Worm (Caenorhabditis elegans) whole organism, early embryonic: ENCODE results near the gene Y54G2A.72.

ENCODE experiments used
- B0310.2 ChIP-seq: sonication (generic microtip); optimal IDR thresholded peaks from 2 replicates; lab custom pipeline; 2016; ENCODE audit warnings: mild to moderate bottlenecking, missing genetic modification characterization, missing compliant biosample characterization
- F13C5.2 ChIP-seq: sonication (generic microtip); optimal IDR thresholded peaks from 2 replicates; lab custom pipeline; 2017; ENCODE audit warnings: mild to moderate bottlenecking, missing genetic modification characterization, inconsistent platforms, missing compliant biosample characterization
- aly-1 ChIP-seq: sonication (generic microtip); optimal IDR thresholded peaks from 2 replicates; lab custom pipeline; 2016; ENCODE audit warnings: missing genetic modification characterization, missing compliant biosample characterization
- ama-1 ChIP-seq: fragments of 150-350 bp; optimal IDR thresholded peaks from 2 replicates; lab custom pipeline; 2014
- ceh-13 ChIP-seq: fragments of 200-800 bp; sonication (Bioruptor generic); optimal IDR thresholded peaks from 2 replicates; lab custom pipeline; 2018; ENCODE audit warnings: mild to moderate bottlenecking, missing genetic modification characterization, missing compliant biosample characterization
- ceh-36 ChIP-seq: sonication (generic microtip); optimal IDR thresholded peaks from 2 replicates; lab custom pipeline; 2016; ENCODE audit warnings: missing genetic modification characterization, inconsistent platforms, missing compliant biosample characterization
- ets-7 ChIP-seq: sonication (generic microtip); optimal IDR thresholded peaks from 2 replicates; lab custom pipeline; 2016; ENCODE audit warnings: missing genotype, missing genetic modification characterization, missing compliant biosample characterization
- flt-1 ChIP-seq: fragments of 200-800 bp; sonication (Bioruptor generic); IDR thresholded peaks from 2 replicates; pipeline ENCODE4 v1.3.6; 2022; ENCODE audit warnings: missing genetic modification characterization, missing compliant biosample characterization
- hmbx-1 ChIP-seq: sonication (generic microtip); optimal IDR thresholded peaks from 2 replicates; lab custom pipeline; 2016; ENCODE audit warnings: mild to moderate bottlenecking, missing genetic modification characterization, missing compliant biosample characterization
- hmg-4 ChIP-seq: fragments of 200-800 bp; sonication (Bioruptor generic); optimal IDR thresholded peaks from 2 replicates; lab custom pipeline; 2018; ENCODE audit warnings: mild to moderate bottlenecking, missing genetic modification characterization, missing compliant biosample characterization
- hnd-1 ChIP-seq: sonication (generic microtip); optimal IDR thresholded peaks from 2 replicates; lab custom pipeline; 2016; ENCODE audit warnings: missing genetic modification characterization, missing compliant biosample characterization
- pes-1 ChIP-seq: fragments of 200-800 bp; sonication (Bioruptor generic); IDR thresholded peaks from 2 replicates; pipeline ENCODE4 v1.3.6; 2022; ENCODE audit warnings: missing genetic modification reagents, missing genetic modification characterization, missing compliant biosample characterization
- scrt-1 ChIP-seq: fragments of 200-800 bp; sonication (Bioruptor generic); IDR thresholded peaks from 2 replicates; pipeline ENCODE4 v1.3.6; 2022; ENCODE audit warnings: missing genetic modification characterization, missing compliant biosample characterization
- sea-1 ChIP-seq: fragments of 200-800 bp; sonication (Bioruptor generic); conservative IDR thresholded peaks from 2 replicates; pipeline ENCODE4 v1.3.6; 2022; ENCODE audit warnings: missing genetic modification characterization, missing compliant biosample characterization
- tbx-11 ChIP-seq: fragments of 200-800 bp; sonication (Bioruptor generic); IDR thresholded peaks from 2 replicates; pipeline ENCODE4 v1.3.6; 2022; ENCODE audit warnings: missing genetic modification characterization, missing compliant biosample characterization
- tbx-37 ChIP-seq: fragments of 200-800 bp; sonication (Bioruptor generic); conservative IDR thresholded peaks from 2 replicates; pipeline ENCODE4 v1.3.6; 2022; ENCODE audit warnings: missing genetic modification reagents, missing genetic modification characterization, missing compliant biosample characterization
- tra-4 ChIP-seq: sonication (generic microtip); optimal IDR thresholded peaks from 2 replicates; lab custom pipeline; 2017; ENCODE audit warnings: missing genetic modification characterization, missing compliant biosample characterization

Y54G2A.72 gene

DNA sequence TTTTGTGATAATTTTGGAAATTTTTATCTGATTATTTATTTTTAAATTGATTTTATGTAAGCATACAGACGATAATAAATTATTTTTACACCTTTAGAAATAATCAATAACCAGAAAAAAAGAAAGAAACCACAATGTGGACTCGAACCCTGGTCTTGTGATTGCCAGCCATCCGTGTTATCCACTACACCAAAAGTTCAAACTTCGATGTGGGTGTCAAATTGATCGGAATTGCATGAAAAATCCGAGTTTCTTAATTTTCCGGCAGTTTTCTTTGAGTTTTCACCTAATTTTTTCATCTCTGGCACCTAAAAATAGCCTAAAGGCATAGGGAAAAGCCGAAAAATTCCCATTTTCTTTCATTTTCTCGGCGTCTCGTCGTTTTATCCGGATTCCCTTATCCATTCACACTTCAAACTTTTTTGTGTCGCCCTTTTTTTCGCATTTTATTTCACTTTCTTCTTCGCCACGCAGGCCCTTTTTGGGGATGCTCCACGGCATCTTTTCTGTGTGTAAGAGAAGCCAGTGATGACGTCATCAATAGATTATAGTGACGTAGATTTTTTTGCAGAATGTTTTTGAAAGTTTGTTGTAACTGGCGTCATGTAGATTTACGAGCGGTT, 30.4 kb upstream of the Y54G2A.72 start:
- TF ChIP-seq B0310.2 (tag; lab: Kevin White, UChicago) (no peak), pes-1 (GFP tag; lab: Robert Waterston, UW) (no peak), hnd-1 (no peak), scrt-1 (no peak), ama-1 (lab: Kevin White, UChicago) (no peak), F13C5.2 (tag; lab: Kevin White, UChicago) (no peak), tbx-11 (GFP tag; lab: Robert Waterston, UW) (no peak), ceh-36 (tag; lab: Kevin White, UChicago) (no peak), tbx-37 (GFP tag; lab: Robert Waterston, UW) (no peak), sea-1 (GFP tag; lab: Robert Waterston, UW) (no peak), ets-7 (tag; lab: Kevin White, UChicago) (no peak), hmg-4 (GFP tag; lab: Kevin White, UChicago) (no peak), tra-4 (tag; lab: Kevin White, UChicago) (no peak), aly-1 (tag; lab: Kevin White, UChicago) (no peak), ceh-13 (no peak), hmbx-1 (tag; lab: Kevin White, UChicago) (no peak), flt-1 (GFP tag; lab: Robert Waterston, UW) (no peak)

DNA sequence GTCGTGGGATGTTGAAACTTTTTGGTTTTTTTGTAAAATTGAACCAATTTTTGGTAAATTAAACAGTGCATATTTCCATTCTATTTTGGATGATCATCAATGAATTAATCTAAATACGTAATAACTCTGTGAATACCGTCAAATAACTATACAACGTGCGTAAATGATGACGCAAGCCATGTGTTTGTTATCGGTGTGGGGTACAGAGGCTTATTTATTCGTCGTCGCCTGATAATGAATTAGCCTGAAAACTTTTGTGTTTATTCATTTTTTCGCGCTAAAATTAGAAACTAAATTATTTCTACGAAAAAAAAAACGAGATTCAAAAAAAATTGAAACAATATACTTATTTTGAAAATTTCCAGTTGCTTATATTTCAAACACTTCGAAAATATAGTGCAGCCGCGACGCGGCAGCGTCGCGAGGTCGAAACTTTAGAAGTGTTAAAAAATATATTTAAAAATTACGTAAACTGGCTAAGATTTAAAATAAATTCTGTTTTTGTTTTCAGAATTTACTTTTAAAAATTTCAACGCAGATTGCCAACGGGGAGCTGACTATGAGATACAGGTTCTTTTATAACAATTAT, 29.0 kb upstream of the Y54G2A.72 start:
- TF ChIP-seq hmg-4 (GFP tag; lab: Kevin White, UChicago) = no peak
- TF ChIP-seq B0310.2 (tag; lab: Kevin White, UChicago) = no peak
- TF ChIP-seq ama-1 (lab: Kevin White, UChicago) = no peak
- no peak for TF ChIP-seq hmbx-1 (tag; lab: Kevin White, UChicago)
- TF ChIP-seq hnd-1 = no peak
- no peak for TF ChIP-seq scrt-1
- no peak for TF ChIP-seq tra-4 (tag; lab: Kevin White, UChicago)
- no peak for TF ChIP-seq tbx-37 (GFP tag; lab: Robert Waterston, UW)
- TF ChIP-seq sea-1 (GFP tag; lab: Robert Waterston, UW) = no peak
- no peak for TF ChIP-seq F13C5.2 (tag; lab: Kevin White, UChicago)
- no peak for TF ChIP-seq ceh-36 (tag; lab: Kevin White, UChicago)
- TF ChIP-seq ceh-13 = no peak

DNA sequence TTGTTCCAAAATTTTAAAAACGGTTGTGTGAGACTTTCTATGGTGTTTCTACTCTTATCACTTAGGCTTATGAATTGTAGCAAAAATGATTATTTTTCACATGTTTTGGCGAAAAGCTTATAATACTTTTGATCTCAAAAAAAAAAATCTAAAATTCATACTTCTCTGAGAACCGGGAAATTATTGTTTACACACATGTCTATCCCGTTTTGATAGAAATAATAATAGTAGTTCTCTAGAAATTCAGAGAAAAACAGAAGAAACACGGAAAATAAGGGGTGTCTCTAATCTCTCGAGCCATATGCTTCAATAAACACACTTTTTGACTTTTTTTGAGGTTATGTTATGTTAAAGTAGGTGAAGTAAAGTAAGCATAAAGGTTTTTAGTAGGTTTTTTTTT, 27.3 kb upstream of the Y54G2A.72 start:
- TF ChIP-seq hmg-4 (GFP tag; lab: Kevin White, UChicago) (no peak), F13C5.2 (tag; lab: Kevin White, UChicago) (no peak), hnd-1 (no peak), ets-7 (tag; lab: Kevin White, UChicago) (no peak), hmbx-1 (tag; lab: Kevin White, UChicago) (no peak), tbx-37 (GFP tag; lab: Robert Waterston, UW) (no peak), sea-1 (GFP tag; lab: Robert Waterston, UW) (no peak), aly-1 (tag; lab: Kevin White, UChicago) (no peak), ceh-13 (no peak), ama-1 (lab: Kevin White, UChicago) (no peak), tra-4 (tag; lab: Kevin White, UChicago) (no peak), scrt-1 (no peak), tbx-11 (GFP tag; lab: Robert Waterston, UW) (no peak), ceh-36 (tag; lab: Kevin White, UChicago) (no peak), B0310.2 (tag; lab: Kevin White, UChicago) (no peak), pes-1 (GFP tag; lab: Robert Waterston, UW) (no peak)

DNA sequence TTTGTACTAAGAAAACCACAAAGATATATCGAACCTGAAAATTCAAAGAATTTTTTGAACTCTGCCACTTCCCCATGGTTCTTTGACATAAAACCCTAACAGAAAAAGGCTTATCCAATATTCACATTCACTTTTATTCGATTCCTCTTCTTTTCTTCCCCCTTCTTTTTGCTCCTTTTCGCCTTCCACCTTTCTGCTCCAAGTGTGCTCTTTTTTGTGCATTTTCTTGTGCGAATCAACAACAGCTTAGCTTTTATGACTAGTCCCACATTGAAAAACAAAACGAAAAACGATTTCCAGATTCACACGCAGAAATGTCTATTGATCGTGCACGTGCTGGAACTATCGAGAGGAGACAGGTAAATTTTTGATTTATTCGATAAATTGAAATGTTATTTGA, 26.4 kb upstream of the Y54G2A.72 start, which contains the start of gene Y54G2A.41:
TSS of gene Y54G2A.41 (plus strand) at position 301 of the 400 bp plus-strand sequence.
- no peak for TF ChIP-seq F13C5.2 (tag; lab: Kevin White, UChicago)
- no peak for TF ChIP-seq aly-1 (tag; lab: Kevin White, UChicago)
- no peak for TF ChIP-seq hmbx-1 (tag; lab: Kevin White, UChicago)
- no peak for TF ChIP-seq B0310.2 (tag; lab: Kevin White, UChicago)
- no peak for TF ChIP-seq scrt-1

DNA sequence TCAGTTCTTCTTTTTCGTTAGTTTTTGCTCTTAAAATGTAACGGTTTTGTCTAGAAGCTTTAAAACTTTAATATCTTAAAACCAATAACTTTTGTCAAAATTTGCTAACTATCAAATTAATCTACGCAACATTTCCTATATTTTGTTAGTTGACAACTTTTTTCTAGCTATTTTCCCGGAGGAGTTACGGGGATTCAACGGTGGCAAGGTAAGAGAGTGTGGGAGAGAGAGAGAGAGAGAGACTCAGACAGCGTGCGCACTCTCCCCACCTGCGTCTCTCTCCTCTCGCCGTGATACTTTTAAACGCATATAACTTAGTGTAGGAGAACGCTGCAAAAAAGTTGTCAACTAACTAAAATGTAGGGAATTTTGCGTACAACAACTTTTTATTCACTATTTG, 24.4 kb upstream of the Y54G2A.72 start:
- TF ChIP-seq tra-4 (tag; lab: Kevin White, UChicago) (no peak), aly-1 (tag; lab: Kevin White, UChicago) (no peak), ceh-36 (tag; lab: Kevin White, UChicago) (no peak), hmbx-1 (tag; lab: Kevin White, UChicago) (no peak), hmg-4 (GFP tag; lab: Kevin White, UChicago) (no peak), pes-1 (GFP tag; lab: Robert Waterston, UW) (no peak), F13C5.2 (tag; lab: Kevin White, UChicago) (no peak), hnd-1 (no peak), sea-1 (GFP tag; lab: Robert Waterston, UW) (no peak), B0310.2 (tag; lab: Kevin White, UChicago) (no peak), ceh-13 (no peak), flt-1 (GFP tag; lab: Robert Waterston, UW) (no peak), tbx-37 (GFP tag; lab: Robert Waterston, UW) (no peak)

DNA sequence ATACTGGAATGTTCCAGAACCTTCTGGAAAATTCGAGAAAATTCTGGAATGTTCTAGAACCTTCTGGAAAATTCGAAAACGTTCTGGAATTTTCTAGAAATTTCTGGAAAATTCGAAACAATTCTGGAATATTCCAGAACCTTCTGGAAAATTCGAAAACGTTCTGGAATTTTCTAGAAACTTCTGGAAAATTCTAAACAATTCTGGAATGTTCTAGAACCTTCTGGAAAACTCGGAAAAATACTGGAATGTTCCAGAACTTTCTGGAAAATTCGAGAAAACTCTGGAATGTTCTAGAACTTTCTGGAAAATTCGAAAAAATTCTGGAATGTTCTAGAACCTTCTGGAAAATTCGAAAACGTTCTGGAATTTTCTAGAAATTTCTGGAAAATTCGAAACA, 22.5 kb upstream of the Y54G2A.72 start:
- TF ChIP-seq pes-1 (GFP tag; lab: Robert Waterston, UW) = peak; percentile 61; the same call in 1 of the 2 replicates

DNA sequence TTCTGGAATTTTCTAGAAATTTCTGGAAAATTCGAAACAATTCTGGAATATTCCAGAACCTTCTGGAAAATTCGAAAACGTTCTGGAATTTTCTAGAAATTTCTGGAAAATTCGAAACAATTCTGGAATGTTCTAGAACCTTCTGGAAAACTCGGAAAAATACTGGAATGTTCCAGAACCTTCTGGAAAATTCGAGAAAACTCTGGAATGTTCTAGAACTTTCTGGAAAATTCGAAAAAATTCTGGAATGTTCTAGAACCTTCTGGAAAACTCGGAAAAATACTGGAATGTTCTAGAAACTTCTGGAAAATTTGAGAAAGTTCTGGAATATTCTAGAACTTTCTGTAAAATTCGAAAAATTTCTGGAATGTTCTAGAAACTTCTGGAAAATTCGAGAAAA, 21.9 kb upstream of the Y54G2A.72 start:
- 0 out of 2 replicates have a peak, but pooled peaks have one; percentile 47 for TF ChIP-seq pes-1 (GFP tag; lab: Robert Waterston, UW)
